Worm (Caenorhabditis elegans) whole organism, early embryonic: ENCODE results near the gene hot-6.

Experiments
- B0310.2 ChIP-seq: sonication (generic microtip); optimal IDR thresholded peaks from 2 replicates; lab custom pipeline; 2016; ENCODE audit warnings: mild to moderate bottlenecking, missing genetic modification characterization, missing compliant biosample characterization
- F13C5.2 ChIP-seq: sonication (generic microtip); optimal IDR thresholded peaks from 2 replicates; lab custom pipeline; 2017; ENCODE audit warnings: mild to moderate bottlenecking, missing genetic modification characterization, inconsistent platforms, missing compliant biosample characterization
- aly-1 ChIP-seq: sonication (generic microtip); optimal IDR thresholded peaks from 2 replicates; lab custom pipeline; 2016; ENCODE audit warnings: missing genetic modification characterization, missing compliant biosample characterization
- ama-1 ChIP-seq: fragments of 150-350 bp; optimal IDR thresholded peaks from 2 replicates; lab custom pipeline; 2014
- ceh-13 ChIP-seq: fragments of 200-800 bp; sonication (Bioruptor generic); optimal IDR thresholded peaks from 2 replicates; lab custom pipeline; 2018; ENCODE audit warnings: mild to moderate bottlenecking, missing genetic modification characterization, missing compliant biosample characterization
- ceh-36 ChIP-seq: sonication (generic microtip); optimal IDR thresholded peaks from 2 replicates; lab custom pipeline; 2016; ENCODE audit warnings: missing genetic modification characterization, inconsistent platforms, missing compliant biosample characterization
- ets-7 ChIP-seq: sonication (generic microtip); optimal IDR thresholded peaks from 2 replicates; lab custom pipeline; 2016; ENCODE audit warnings: missing genotype, missing genetic modification characterization, missing compliant biosample characterization
- flt-1 ChIP-seq: fragments of 200-800 bp; sonication (Bioruptor generic); IDR thresholded peaks from 2 replicates; pipeline ENCODE4 v1.3.6; 2022; ENCODE audit warnings: missing genetic modification characterization, missing compliant biosample characterization
- hmbx-1 ChIP-seq: sonication (generic microtip); optimal IDR thresholded peaks from 2 replicates; lab custom pipeline; 2016; ENCODE audit warnings: mild to moderate bottlenecking, missing genetic modification characterization, missing compliant biosample characterization
- hmg-4 ChIP-seq: fragments of 200-800 bp; sonication (Bioruptor generic); optimal IDR thresholded peaks from 2 replicates; lab custom pipeline; 2018; ENCODE audit warnings: mild to moderate bottlenecking, missing genetic modification characterization, missing compliant biosample characterization
- hnd-1 ChIP-seq: sonication (generic microtip); optimal IDR thresholded peaks from 2 replicates; lab custom pipeline; 2016; ENCODE audit warnings: missing genetic modification characterization, missing compliant biosample characterization
- pes-1 ChIP-seq: fragments of 200-800 bp; sonication (Bioruptor generic); IDR thresholded peaks from 2 replicates; pipeline ENCODE4 v1.3.6; 2022; ENCODE audit warnings: missing genetic modification reagents, missing genetic modification characterization, missing compliant biosample characterization
- scrt-1 ChIP-seq: fragments of 200-800 bp; sonication (Bioruptor generic); IDR thresholded peaks from 2 replicates; pipeline ENCODE4 v1.3.6; 2022; ENCODE audit warnings: missing genetic modification characterization, missing compliant biosample characterization
- sea-1 ChIP-seq: fragments of 200-800 bp; sonication (Bioruptor generic); conservative IDR thresholded peaks from 2 replicates; pipeline ENCODE4 v1.3.6; 2022; ENCODE audit warnings: missing genetic modification characterization, missing compliant biosample characterization
- tbx-11 ChIP-seq: fragments of 200-800 bp; sonication (Bioruptor generic); IDR thresholded peaks from 2 replicates; pipeline ENCODE4 v1.3.6; 2022; ENCODE audit warnings: missing genetic modification characterization, missing compliant biosample characterization
- tbx-37 ChIP-seq: fragments of 200-800 bp; sonication (Bioruptor generic); conservative IDR thresholded peaks from 2 replicates; pipeline ENCODE4 v1.3.6; 2022; ENCODE audit warnings: missing genetic modification reagents, missing genetic modification characterization, missing compliant biosample characterization
- tra-4 ChIP-seq: sonication (generic microtip); optimal IDR thresholded peaks from 2 replicates; lab custom pipeline; 2017; ENCODE audit warnings: missing genetic modification characterization, missing compliant biosample characterization

hot-6 gene

ce11 chrV:11022817-11023216 lies at the start of gene hot-6, which contains the start of gene C13G3.12:
Gene hot-6 (minus strand): TSS chrV:11022937.
Gene C13G3.12 (minus strand): TSS chrV:11022917.
- TF ChIP-seq aly-1 (tag; lab: Kevin White, UChicago) (no peak), hmg-4 (no peak), pes-1 (GFP tag; lab: Robert Waterston, UW) (no peak), B0310.2 (tag; lab: Kevin White, UChicago) (no peak), tbx-37 (GFP tag; lab: Robert Waterston, UW) (no peak), ets-7 (tag; lab: Kevin White, UChicago) (no peak), scrt-1 (GFP tag; lab: Robert Waterston, UW) (no peak), ceh-36 (tag; lab: Kevin White, UChicago) (no peak), hmbx-1 (tag; lab: Kevin White, UChicago) (no peak), flt-1 (GFP tag; lab: Robert Waterston, UW) (no peak), tra-4 (tag; lab: Kevin White, UChicago) (no peak), ama-1 (lab: Kevin White, UChicago) (no peak), F13C5.2 (tag; lab: Kevin White, UChicago) (no peak), ceh-13 (GFP tag; lab: Kevin White, UChicago) (no peak), sea-1 (GFP tag; lab: Robert Waterston, UW) (no peak), hnd-1 (tag; lab: Kevin White, UChicago) (no peak)

- TF ChIP-seq ceh-36 (tag; lab: Kevin White, UChicago) (no peak), tbx-37 (GFP tag; lab: Robert Waterston, UW) (no peak), tra-4 (tag; lab: Kevin White, UChicago) (no peak), scrt-1 (GFP tag; lab: Robert Waterston, UW) (no peak), sea-1 (GFP tag; lab: Robert Waterston, UW) (no peak), F13C5.2 (tag; lab: Kevin White, UChicago) (no peak), hnd-1 (tag; lab: Kevin White, UChicago) (no peak)
Observed at ce11 chrV:11071453-11071852, 48.7 kb upstream of the hot-6 start.

- TF ChIP-seq ceh-36 (tag; lab: Kevin White, UChicago): no peak
- TF ChIP-seq flt-1 (GFP tag; lab: Robert Waterston, UW): no peak
- TF ChIP-seq hnd-1 (tag; lab: Kevin White, UChicago): no peak
- TF ChIP-seq hmg-4: no peak
- no peak for TF ChIP-seq tra-4 (tag; lab: Kevin White, UChicago)
Observed at ce11 chrV:11070388-11070787, 47.7 kb upstream of the hot-6 start.

ce11 chrV:11069277-11069676 lies 46.5 kb upstream of the hot-6 start, which contains the start of gene T04C12.8:
Gene T04C12.8 (minus strand): TSS chrV:11069358.
- TF ChIP-seq hnd-1 (tag; lab: Kevin White, UChicago) (no peak), ceh-36 (tag; lab: Kevin White, UChicago) (no peak), tra-4 (tag; lab: Kevin White, UChicago) (no peak), F13C5.2 (tag; lab: Kevin White, UChicago) (no peak), tbx-11 (GFP tag; lab: Robert Waterston, UW) (no peak), hmbx-1 (tag; lab: Kevin White, UChicago) (no peak), ceh-13 (GFP tag; lab: Kevin White, UChicago) (no peak), sea-1 (GFP tag; lab: Robert Waterston, UW) (no peak), flt-1 (GFP tag; lab: Robert Waterston, UW) (no peak), pes-1 (GFP tag; lab: Robert Waterston, UW) (no peak), hmg-4 (no peak), B0310.2 (tag; lab: Kevin White, UChicago) (no peak), ets-7 (tag; lab: Kevin White, UChicago) (no peak), aly-1 (tag; lab: Kevin White, UChicago) (no peak)

ce11 chrV:11065513-11065912 lies 42.8 kb upstream of the hot-6 start, which contains the start of gene nlp-80:
Gene nlp-80 (minus strand): TSS chrV:11065613.
- TF ChIP-seq hmg-4 (no peak), scrt-1 (GFP tag; lab: Robert Waterston, UW) (no peak), ets-7 (tag; lab: Kevin White, UChicago) (no peak), aly-1 (tag; lab: Kevin White, UChicago) (no peak), hnd-1 (tag; lab: Kevin White, UChicago) (no peak), B0310.2 (tag; lab: Kevin White, UChicago) (no peak), hmbx-1 (tag; lab: Kevin White, UChicago) (no peak), ceh-36 (tag; lab: Kevin White, UChicago) (no peak), tra-4 (tag; lab: Kevin White, UChicago) (no peak), F13C5.2 (tag; lab: Kevin White, UChicago) (no peak), sea-1 (GFP tag; lab: Robert Waterston, UW) (no peak), tbx-11 (GFP tag; lab: Robert Waterston, UW) (no peak), ceh-13 (GFP tag; lab: Kevin White, UChicago) (no peak), ama-1 (lab: Kevin White, UChicago) (no peak), flt-1 (GFP tag; lab: Robert Waterston, UW) (no peak)

- TF ChIP-seq F13C5.2 (tag; lab: Kevin White, UChicago) (no peak), ceh-13 (GFP tag; lab: Kevin White, UChicago) (no peak), ets-7 (tag; lab: Kevin White, UChicago) (no peak), tbx-11 (GFP tag; lab: Robert Waterston, UW) (no peak), hmg-4 (no peak), ceh-36 (tag; lab: Kevin White, UChicago) (no peak), pes-1 (GFP tag; lab: Robert Waterston, UW) (no peak), hnd-1 (tag; lab: Kevin White, UChicago) (no peak), ama-1 (lab: Kevin White, UChicago) (no peak), tra-4 (tag; lab: Kevin White, UChicago) (no peak), aly-1 (tag; lab: Kevin White, UChicago) (no peak), tbx-37 (GFP tag; lab: Robert Waterston, UW) (no peak), sea-1 (GFP tag; lab: Robert Waterston, UW) (no peak), scrt-1 (GFP tag; lab: Robert Waterston, UW) (no peak), hmbx-1 (tag; lab: Kevin White, UChicago) (no peak)
Observed at ce11 chrV:11063115-11063514, 40.4 kb upstream of the hot-6 start, which contains the start of gene T04C12.9. Gene T04C12.9 (minus strand): TSS chrV:11063215.
